Fruit fly (Drosophila melanogaster): ENCODE data around the gene CG3918.

DNA sequence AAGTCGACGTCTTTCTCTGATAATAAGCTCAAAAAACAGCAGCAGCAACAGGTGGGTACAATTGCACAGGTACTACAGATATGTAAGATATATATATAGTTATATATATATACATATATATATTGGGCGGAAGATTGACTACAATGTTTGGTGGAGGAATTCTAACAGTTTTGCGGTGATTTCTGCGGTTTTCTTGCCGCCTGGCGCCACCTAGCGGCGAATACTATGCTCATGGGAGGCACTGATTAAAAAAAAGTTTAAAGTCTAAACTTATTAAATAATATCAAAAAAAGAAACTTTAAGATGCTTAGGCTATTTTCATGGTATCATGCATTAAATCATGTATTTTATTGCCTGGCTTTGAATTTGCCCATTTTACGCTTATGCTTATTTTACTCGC is 17.0 kb downstream of the CG3918 start:
- TF ChIP-seq h (GFP tag; optimal IDR thresholded peaks at IDR 0.05): no peak
- TF ChIP-seq Hr78 (GFP tag; optimal IDR thresholded peaks at IDR 0.05): no peak
- TF ChIP-seq fru (GFP tag; optimal IDR thresholded peaks at IDR 0.05): no peak
- TF ChIP-seq Myc (optimal IDR thresholded peaks at IDR 0.05): no peak
- no peak for TF ChIP-seq usp (GFP tag; optimal IDR thresholded peaks at IDR 0.05)
- TF ChIP-seq Hnf4 (GFP tag; optimal IDR thresholded peaks at IDR 0.05): no peak
- TF ChIP-seq CrebA (GFP tag; optimal IDR thresholded peaks at IDR 0.05; ENCODE audit: borderline replicate concordance): no peak
- TF ChIP-seq Abd-B (GFP tag; optimal IDR thresholded peaks at IDR 0.05): no peak

All from whole organism, wandering third instar larva.